Worm (Caenorhabditis elegans) whole organism, L3 larva: ENCODE data around the gene Y54G2A.50.
"Not testable (repeated sequence)": the region's sequence is repeated elsewhere in the genome, so short reads cannot be mapped to it uniquely, and the experiment has no call there.

Experiments used
- R02D3.7 ChIP-seq: fragments of 150-350 bp; optimal IDR thresholded peaks from 2 replicates; lab custom pipeline; 2014; ENCODE audit warnings: missing biosample characterization, missing genetic modification characterization
- ZK546.5 ChIP-seq: sonication (generic microtip); optimal IDR thresholded peaks from 2 replicates; lab custom pipeline; 2017; ENCODE audit warnings: missing biosample characterization, missing genetic modification characterization
- aly-2 ChIP-seq: fragments of 150-350 bp; optimal IDR thresholded peaks from 2 replicates; lab custom pipeline; 2014; ENCODE audit warnings: missing biosample characterization, missing genetic modification characterization
- ama-1 ChIP-seq: fragments of 150-350 bp; optimal IDR thresholded peaks from 2 replicates; lab custom pipeline; 2018
- ceh-16 ChIP-seq: sonication (generic microtip); optimal IDR thresholded peaks from 2 replicates; lab custom pipeline; 2017; ENCODE audit warnings: missing biosample characterization, missing genetic modification characterization
- ceh-82 ChIP-seq: fragments of 150-350 bp; optimal IDR thresholded peaks from 2 replicates; lab custom pipeline; 2014; ENCODE audit warnings: missing biosample characterization, missing genetic modification characterization
- ceh-9 ChIP-seq: sonication (generic microtip); optimal IDR thresholded peaks from 2 replicates; lab custom pipeline; 2018; ENCODE audit warnings: missing biosample characterization, missing genetic modification characterization
- egl-5 ChIP-seq: fragments of 150-350 bp; optimal IDR thresholded peaks from 2 replicates; lab custom pipeline; 2017; ENCODE audit warnings: missing biosample characterization, missing genetic modification reagents, missing genetic modification characterization, inconsistent platforms
- elt-1 ChIP-seq: fragments of 150-350 bp; optimal IDR thresholded peaks from 2 replicates; lab custom pipeline; 2014; ENCODE audit warnings: missing biosample characterization, missing genetic modification characterization
- elt-2 ChIP-seq: sonication (generic microtip); optimal IDR thresholded peaks from 2 replicates; lab custom pipeline; 2016; ENCODE audit warnings: missing genetic modification reagents, mild to moderate bottlenecking, missing genetic modification characterization, missing compliant biosample characterization
- elt-3 ChIP-seq, 3 experiments: fragments of 150-350 bp in 1 of 3; sonication (generic microtip) in 2 of 3; optimal IDR thresholded peaks; 2 replicates in 2 of 3; 4 replicates in 1 of 3; lab custom pipeline; 2014 to 2017; ENCODE audit warnings: missing biosample characterization in 3 of 3, missing genetic modification characterization in 3 of 3
- eor-1 ChIP-seq, 2 experiments: fragments of 150-350 bp; optimal IDR thresholded peaks; 2 replicates each; lab custom pipeline; 2014 to 2018; ENCODE audit warnings: missing biosample characterization in 2 of 2, missing genetic modification characterization in 2 of 2
- fkh-10 ChIP-seq: sonication (generic microtip); optimal IDR thresholded peaks from 2 replicates; lab custom pipeline; 2017; ENCODE audit warnings: missing biosample characterization, missing genetic modification reagents, missing genetic modification characterization
- fkh-2 ChIP-seq: fragments of 150-350 bp; optimal IDR thresholded peaks from 2 replicates; lab custom pipeline; 2014; ENCODE audit warnings: missing biosample characterization, missing genetic modification reagents, missing genetic modification characterization
- fos-1 ChIP-seq: fragments of 150-350 bp; optimal IDR thresholded peaks from 2 replicates; lab custom pipeline; 2014; ENCODE audit warnings: missing biosample characterization, missing genetic modification characterization
- hmg-11 ChIP-seq: sonication (generic microtip); optimal IDR thresholded peaks from 2 replicates; lab custom pipeline; 2016; ENCODE audit warnings: missing genetic modification characterization, missing compliant biosample characterization
- jun-1 ChIP-seq: fragments of 150-350 bp; optimal IDR thresholded peaks from 2 replicates; lab custom pipeline; 2014; ENCODE audit warnings: missing biosample characterization, missing genetic modification reagents, missing genetic modification characterization
- lin-15B ChIP-seq: fragments of 150-350 bp; optimal IDR thresholded peaks from 2 replicates; lab custom pipeline; 2014; ENCODE audit warnings: missing biosample characterization, missing genetic modification characterization
- lin-39 ChIP-seq: fragments of 150-350 bp; optimal IDR thresholded peaks from 2 replicates; lab custom pipeline; 2018; ENCODE audit warnings: missing biosample characterization, missing genetic modification reagents, missing genetic modification characterization
- mml-1 ChIP-seq: fragments of 150-350 bp; sonication (generic microtip); optimal IDR thresholded peaks from 3 replicates; lab custom pipeline; 2014; ENCODE audit warnings: missing biosample characterization, missing genetic modification characterization
- nfya-1 ChIP-seq: sonication (generic microtip); optimal IDR thresholded peaks from 2 replicates; lab custom pipeline; 2017; ENCODE audit warnings: missing genetic modification characterization, mild to moderate bottlenecking, missing compliant biosample characterization, antibody characterized with exemption, moderate library complexity; ENCODE audit not compliant: insufficient read depth
- nhr-11 ChIP-seq: fragments of 150-350 bp; optimal IDR thresholded peaks from 2 replicates; lab custom pipeline; 2014; ENCODE audit warnings: missing biosample characterization, missing genetic modification characterization
- nhr-12 ChIP-seq: fragments of 150-350 bp; optimal IDR thresholded peaks from 2 replicates; lab custom pipeline; 2014; ENCODE audit warnings: missing biosample characterization, missing genetic modification characterization
- nhr-23 ChIP-seq: fragments of 150-350 bp; optimal IDR thresholded peaks from 2 replicates; lab custom pipeline; 2014; ENCODE audit warnings: missing biosample characterization, missing genetic modification reagents, missing genetic modification characterization
- nhr-237 ChIP-seq: fragments of 150-350 bp; optimal IDR thresholded peaks from 2 replicates; lab custom pipeline; 2014; ENCODE audit warnings: missing biosample characterization, missing genetic modification characterization
- nhr-25 ChIP-seq: sonication (generic microtip); optimal IDR thresholded peaks from 2 replicates; lab custom pipeline; 2017; ENCODE audit warnings: missing biosample characterization, missing genetic modification characterization
- nhr-28 ChIP-seq: fragments of 150-350 bp; optimal IDR thresholded peaks from 2 replicates; lab custom pipeline; 2014; ENCODE audit warnings: missing biosample characterization, missing genetic modification characterization
- nhr-43 ChIP-seq: sonication (generic microtip); optimal IDR thresholded peaks from 2 replicates; lab custom pipeline; 2016; ENCODE audit warnings: mild to moderate bottlenecking, missing genetic modification characterization, missing compliant biosample characterization; ENCODE audit not compliant: poor library complexity, severe bottlenecking
- nhr-76 ChIP-seq: fragments of 150-350 bp; sonication (generic microtip); optimal IDR thresholded peaks from 5 replicates; lab custom pipeline; 2014; ENCODE audit warnings: missing biosample characterization, missing genetic modification characterization
- nhr-77 ChIP-seq: fragments of 150-350 bp; optimal IDR thresholded peaks from 2 replicates; lab custom pipeline; 2014; ENCODE audit warnings: missing biosample characterization, missing genetic modification characterization
- pha-4 ChIP-seq: fragments of 150-350 bp; optimal IDR thresholded peaks from 2 replicates; lab custom pipeline; 2014; ENCODE audit warnings: missing biosample characterization, missing genetic modification reagents, missing genetic modification characterization
- pqm-1 ChIP-seq: fragments of 150-350 bp; optimal IDR thresholded peaks from 2 replicates; lab custom pipeline; 2017; ENCODE audit warnings: missing biosample characterization, missing genetic modification characterization, inconsistent platforms
- sea-2 ChIP-seq: fragments of 150-350 bp; sonication (generic microtip); optimal IDR thresholded peaks from 4 replicates; lab custom pipeline; 2014; ENCODE audit warnings: missing biosample characterization, missing genetic modification reagents, missing genetic modification characterization
- skn-1 ChIP-seq: fragments of 150-350 bp; optimal IDR thresholded peaks from 2 replicates; lab custom pipeline; 2014; ENCODE audit warnings: missing biosample characterization, missing genetic modification characterization
- tbx-2 ChIP-seq: sonication (generic microtip); optimal IDR thresholded peaks from 2 replicates; lab custom pipeline; 2016; ENCODE audit warnings: mild to moderate bottlenecking, missing genetic modification characterization, missing compliant biosample characterization
- unc-39 ChIP-seq: sonication (generic microtip); optimal IDR thresholded peaks from 4 replicates; lab custom pipeline; 2017; ENCODE audit warnings: missing biosample characterization, missing genetic modification characterization
- unc-62 ChIP-seq: fragments of 150-350 bp; sonication (generic microtip); optimal IDR thresholded peaks from 4 replicates; lab custom pipeline; 2014; ENCODE audit warnings: missing biosample characterization, missing genetic modification reagents, missing genetic modification characterization
- zag-1 ChIP-seq: fragments of 150-350 bp; optimal IDR thresholded peaks from 2 replicates; lab custom pipeline; 2014; ENCODE audit warnings: missing biosample characterization, missing genetic modification characterization
- ztf-11 ChIP-seq: fragments of 150-350 bp; optimal IDR thresholded peaks from 2 replicates; lab custom pipeline; 2014; ENCODE audit warnings: missing biosample characterization, missing genetic modification characterization
- ztf-4 ChIP-seq: fragments of 150-350 bp; optimal IDR thresholded peaks from 2 replicates; lab custom pipeline; 2014; ENCODE audit warnings: missing biosample characterization, missing genetic modification characterization

The Y54G2A.50 gene

DNA sequence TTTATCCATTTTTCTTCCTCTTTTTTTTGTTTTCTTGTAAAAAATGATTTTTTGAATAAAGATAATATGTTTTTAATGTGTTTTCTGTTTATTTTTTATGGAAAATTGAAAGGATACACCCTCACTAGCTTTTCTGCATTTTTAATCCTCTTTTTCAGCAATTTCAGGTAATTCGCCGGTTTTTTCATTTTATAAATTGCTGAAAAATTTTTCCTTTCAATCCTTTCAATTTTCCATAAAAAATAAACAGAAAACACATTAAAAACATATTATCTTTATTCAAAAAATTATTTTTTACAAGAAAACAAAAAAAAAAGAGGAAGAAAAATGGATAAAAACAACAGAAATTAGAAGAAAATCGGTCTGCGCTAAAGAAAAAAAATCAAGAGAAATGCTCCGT lies at the start of gene Y54G2A.50:
TSS of gene Y54G2A.50 (plus strand) at position 301 of the 400 bp plus-strand sequence.
- TF ChIP-seq nhr-28 (tag; lab: Kevin White, UChicago); elt-1 (tag; lab: Kevin White, UChicago); nhr-12: not testable (repeated sequence)
- TF ChIP-seq, all 47 proteins: peak for 0; not testable (repeated sequence) for 47

DNA sequence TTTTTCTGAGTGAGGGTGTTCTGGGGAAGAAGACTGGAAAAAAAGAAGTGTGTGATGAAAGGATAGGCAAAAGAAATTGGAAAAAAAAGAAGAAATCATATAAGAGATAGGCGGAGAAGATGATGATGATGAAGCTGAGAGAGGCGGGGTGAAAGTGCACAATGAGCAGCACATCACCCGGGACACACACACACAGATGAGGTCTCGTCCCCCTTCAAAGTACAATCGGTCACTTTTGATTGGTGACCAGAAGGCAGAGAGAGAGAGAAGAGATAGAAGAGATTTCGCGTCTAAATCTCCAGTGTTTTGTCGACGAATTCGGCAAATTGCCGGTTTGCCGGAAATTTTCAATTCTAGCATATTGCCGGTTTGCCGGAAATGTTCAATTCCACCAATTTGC lies 32.6 kb upstream of the Y54G2A.50 start:
- TF ChIP-seq nfya-1 (tag; lab: Kevin White, UChicago) (peak; percentile 37), nhr-11 (tag; lab: Kevin White, UChicago) (no peak)
- TF ChIP-seq, all 47 proteins: peak for 1

DNA sequence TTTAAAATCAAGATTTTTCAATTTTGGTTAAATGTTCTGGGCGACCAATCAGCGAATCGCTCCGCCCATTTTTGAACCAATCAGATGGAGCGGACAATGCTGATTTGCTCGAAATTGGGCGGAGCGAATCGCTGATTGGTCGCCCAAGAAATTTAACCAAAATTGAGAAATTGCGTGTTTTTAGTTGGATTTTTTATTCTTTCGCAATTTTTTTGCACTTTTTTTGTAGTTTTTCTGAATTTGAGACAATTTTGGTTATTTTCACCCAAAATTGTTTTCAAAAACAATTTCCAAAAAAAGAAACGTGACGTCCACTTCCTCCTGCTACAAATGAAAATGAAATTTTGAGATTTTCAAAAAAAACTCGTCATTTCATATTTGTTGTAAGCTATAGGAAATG lies 31.2 kb upstream of the Y54G2A.50 start, which contains the start of gene dml-1:
TSS of gene dml-1 (plus strand) at position 301 of the 400 bp plus-strand sequence.
- TF ChIP-seq nfya-1 (tag; lab: Kevin White, UChicago) (peak; percentile 36), jun-1 (no peak)

DNA sequence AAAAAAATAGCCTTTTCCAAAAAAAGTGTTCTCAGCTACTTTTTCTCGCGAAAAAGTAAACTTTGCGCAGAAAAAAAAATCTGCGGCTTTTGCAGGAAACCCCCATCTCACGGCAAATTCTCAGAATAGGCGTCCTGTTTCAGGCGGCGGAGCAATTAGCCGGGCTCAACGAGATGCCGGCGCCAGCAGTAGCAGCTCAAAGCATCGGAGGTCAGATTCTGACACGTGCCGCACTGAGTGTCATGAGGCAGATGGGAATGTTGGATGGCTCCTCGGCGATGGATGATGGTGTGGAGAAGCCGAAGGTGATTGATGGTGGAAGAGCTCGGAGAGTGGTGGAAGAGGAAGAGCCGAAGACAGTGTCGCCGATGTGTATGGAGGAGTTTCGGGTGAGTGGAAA lies 30.6 kb upstream of the Y54G2A.50 start:
- TF ChIP-seq R02D3.7 (tag; lab: Kevin White, UChicago) (no peak), elt-3 (tag; optimal IDR thresholded peaks at IDR 0.05; lab: Kevin White, UChicago) (no peak), mml-1 (tag; lab: Kevin White, UChicago) (no peak), fkh-10 (GFP tag; lab: Kevin White, UChicago) (no peak), tbx-2 (no peak), pqm-1 (tag; lab: Kevin White, UChicago) (no peak), fos-1 (no peak), nhr-76 (tag; lab: Kevin White, UChicago) (no peak), nhr-77 (tag; lab: Kevin White, UChicago) (no peak), ztf-4 (tag; lab: Kevin White, UChicago) (no peak), nhr-43 (tag; lab: Kevin White, UChicago) (no peak), nfya-1 (tag; lab: Kevin White, UChicago) (no peak)

DNA sequence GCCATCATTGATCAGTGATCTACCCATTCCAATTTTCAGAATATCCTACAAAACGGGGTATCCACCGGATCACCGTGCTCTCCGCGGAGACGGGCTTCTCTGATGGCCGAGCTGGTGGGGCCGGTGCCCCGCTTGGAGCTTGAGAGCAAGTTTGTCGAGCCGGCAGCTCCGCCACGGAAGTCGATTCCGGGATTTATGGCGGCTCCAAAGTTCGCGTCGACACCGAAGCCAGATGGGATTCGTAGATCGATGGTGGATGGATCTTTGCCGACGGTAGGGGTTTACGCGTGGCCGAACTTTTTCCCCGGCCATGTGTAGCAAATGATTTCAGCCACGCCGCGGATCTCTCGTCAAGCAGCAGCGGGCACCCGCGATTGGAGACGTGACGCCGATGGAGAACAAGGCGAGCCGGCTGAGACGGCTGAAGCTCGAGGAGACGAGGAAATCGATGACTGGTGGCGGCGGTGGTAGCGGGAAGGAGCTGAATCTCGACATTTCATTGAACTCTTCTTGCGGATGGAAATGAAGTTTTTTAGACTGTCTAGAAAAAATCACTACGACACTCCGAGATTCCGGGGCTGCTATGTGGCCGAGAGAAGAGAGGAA lies 29.2 kb upstream of the Y54G2A.50 start:
- TF ChIP-seq nhr-237 (no peak), sea-2 (no peak), nhr-76 (tag; lab: Kevin White, UChicago) (no peak), unc-39 (no peak), eor-1 (tag; optimal IDR thresholded peaks at IDR 0.05; lab: Kevin White, UChicago) (no peak), R02D3.7 (tag; lab: Kevin White, UChicago) (no peak), fos-1 (no peak), hmg-11 (tag; lab: Kevin White, UChicago) (no peak), fkh-2 (tag; lab: Kevin White, UChicago) (no peak), elt-2 (tag; lab: Kevin White, UChicago) (no peak), aly-2 (no peak), ztf-11 (tag; lab: Kevin White, UChicago) (no peak), nhr-25 (tag; lab: Kevin White, UChicago) (no peak), ZK546.5 (no peak)

DNA sequence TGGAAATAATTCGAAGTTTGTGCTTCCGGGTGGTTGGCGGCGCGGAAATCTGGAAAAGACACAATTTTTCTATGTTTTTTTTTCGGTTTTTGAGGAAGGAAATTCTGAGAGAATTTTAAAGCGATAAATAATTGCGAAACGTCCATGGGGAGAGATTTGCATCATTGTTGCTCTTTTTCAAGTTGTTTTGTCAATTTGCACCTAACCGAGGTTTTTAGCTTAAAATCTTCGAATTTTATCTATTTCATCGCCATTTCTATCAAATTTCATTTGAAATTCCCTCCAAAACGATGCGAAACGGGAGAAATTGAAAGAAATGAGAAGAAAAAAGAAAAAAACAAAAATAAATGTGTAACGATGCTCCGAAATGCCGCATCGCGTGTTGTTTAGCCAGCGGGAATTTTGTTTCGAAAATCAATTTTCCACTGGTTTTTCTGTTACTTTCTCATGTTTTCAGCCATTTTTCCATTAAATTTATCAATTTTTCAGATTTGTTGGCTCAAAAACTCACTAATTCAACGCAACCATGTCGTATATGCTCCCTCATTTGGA lies 27.4 kb upstream of the Y54G2A.50 start, which contains the start of the genes nprt-1 and dib-1:
TSS of gene nprt-1 (minus strand) at position 51 of the 552 bp plus-strand sequence.
TSS of gene dib-1 (plus strand) at position 482 of the 552 bp plus-strand sequence.
- TF ChIP-seq ceh-9 (tag; lab: Kevin White, UChicago) (no peak), fkh-10 (GFP tag; lab: Kevin White, UChicago) (peak; percentile 13), unc-62 (GFP tag; lab: Kevin White, UChicago) (no peak), ZK546.5 (no peak), fos-1 (no peak), nhr-11 (tag; lab: Kevin White, UChicago) (no peak), nhr-76 (tag; lab: Kevin White, UChicago) (no peak), pha-4 (peak; percentile 67), nhr-23 (tag; lab: Kevin White, UChicago) (peak; percentile 72), unc-39 (no peak), elt-2 (tag; lab: Kevin White, UChicago) (peak; percentile 2), ceh-82 (tag; lab: Kevin White, UChicago) (no peak), sea-2 (no peak), nhr-12 (no peak), nhr-43 (tag; lab: Kevin White, UChicago) (no peak), lin-15B (tag; lab: Kevin White, UChicago) (peak; percentile 74), R02D3.7 (tag; lab: Kevin White, UChicago) (no peak), skn-1 (tag; lab: Kevin White, UChicago) (no peak), ztf-11 (tag; lab: Kevin White, UChicago) (no peak), ama-1 (no peak), pqm-1 (tag; lab: Kevin White, UChicago) (no peak), ceh-16 (tag; lab: Kevin White, UChicago) (no peak), hmg-11 (tag; lab: Kevin White, UChicago) (peak; percentile 59), zag-1 (tag; lab: Kevin White, UChicago) (no peak), lin-39 (tag; lab: Kevin White, UChicago) (peak; percentile 25), egl-5 (tag; lab: Kevin White, UChicago) (peak; percentile 63), ztf-4 (tag; lab: Kevin White, UChicago) (no peak), nhr-237 (no peak)
